Fruit fly (Drosophila melanogaster) Kc167 (cell line): ENCODE results near the gene glob3.

ENCODE experiments used
- Myc ChIP-seq: fragments of >200 bp; optimal IDR thresholded peaks from 2 replicates; lab custom pipeline; 2017; ENCODE audit warnings: missing external identifiers
- Sin3A ChIP-seq: fragments of >200 bp; optimal IDR thresholded peaks from 2 replicates; lab custom pipeline; 2018; ENCODE audit warnings: missing external identifiers
- h ChIP-seq: fragments of >200 bp; optimal IDR thresholded peaks from 3 replicates; lab custom pipeline; 2018; ENCODE audit warnings: missing external identifiers
- insv ChIP-seq: fragments of >200 bp; optimal IDR thresholded peaks from 3 replicates; lab custom pipeline; 2018; ENCODE audit warnings: missing external identifiers
- psq ChIP-seq: fragments of >200 bp; optimal IDR thresholded peaks from 2 replicates; lab custom pipeline; 2017; ENCODE audit warnings: missing external identifiers
- ttk ChIP-seq: sonication (Bioruptor generic); optimal IDR thresholded peaks from 2 replicates; lab custom pipeline; 2017; ENCODE audit warnings: missing external identifiers

The glob3 gene

DNA sequence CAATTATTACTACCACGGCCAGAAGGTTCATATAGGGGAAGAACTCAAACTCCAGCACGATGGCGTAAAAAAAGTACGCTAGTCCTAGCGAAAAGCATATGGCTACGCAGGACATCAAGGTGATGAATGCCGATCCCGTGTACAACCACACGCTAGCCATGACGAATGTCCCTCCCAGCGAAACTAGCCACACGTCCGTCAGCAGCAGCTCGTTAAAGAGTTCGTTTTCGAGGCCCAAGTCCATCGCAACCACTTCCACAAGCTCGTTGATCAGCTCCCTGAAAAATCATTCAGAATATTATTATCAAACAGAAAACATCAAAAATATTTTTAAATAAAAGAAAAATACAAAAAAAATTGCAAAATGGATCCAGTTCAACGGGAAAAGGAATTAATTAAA lies 23.2 kb downstream of the glob3 start, which contains the start of gene CG34287:
CG34287 (plus strand) TSS at position 301 of the 400 bp plus-strand sequence.
- TF ChIP-seq insv (lab: Kevin White, UChicago) (no peak), Sin3A (lab: Kevin White, UChicago) (no peak), h (lab: Kevin White, UChicago) (no peak), psq (lab: Kevin White, UChicago) (no peak), Myc (lab: Kevin White, UChicago) (no peak), ttk (lab: Kevin White, UChicago) (no peak)

DNA sequence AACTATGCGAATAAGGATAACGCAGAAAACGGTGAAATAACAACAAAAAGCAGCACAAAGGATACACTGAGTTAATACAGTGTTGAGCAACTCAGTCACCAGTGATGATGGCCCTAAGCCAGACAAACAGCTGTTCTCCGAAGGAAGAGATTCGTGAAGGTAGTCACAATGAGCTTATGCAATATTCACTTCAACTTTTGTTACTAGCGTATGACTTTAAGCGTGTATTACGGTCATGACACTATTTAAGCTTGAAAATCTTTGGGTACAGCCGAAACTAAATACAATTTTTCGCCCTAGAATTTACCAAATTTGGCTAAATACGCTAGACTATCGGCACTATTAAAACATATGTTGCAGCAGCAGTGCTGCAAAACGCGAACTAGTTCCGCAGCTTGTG lies 26.4 kb downstream of the glob3 start, which contains the start of the genes disp and ECSIT:
disp (minus strand) TSS at position 97 of the 400 bp plus-strand sequence.
ECSIT (plus strand) TSS at position 371 of the 400 bp plus-strand sequence.
- TF ChIP-seq ttk (lab: Kevin White, UChicago) (no peak), Sin3A (lab: Kevin White, UChicago) (no peak), Myc (lab: Kevin White, UChicago) (no peak), insv (lab: Kevin White, UChicago) (no peak), psq (lab: Kevin White, UChicago) (no peak), h (lab: Kevin White, UChicago) (no peak)

dm6 chr3R:5860736-5861217 lies 30.9 kb downstream of the glob3 start:
- TF ChIP-seq ttk (lab: Kevin White, UChicago), result no peak
- TF ChIP-seq insv (lab: Kevin White, UChicago), result no peak
- no peak for TF ChIP-seq psq (lab: Kevin White, UChicago)
- TF ChIP-seq h (lab: Kevin White, UChicago), result no peak

DNA sequence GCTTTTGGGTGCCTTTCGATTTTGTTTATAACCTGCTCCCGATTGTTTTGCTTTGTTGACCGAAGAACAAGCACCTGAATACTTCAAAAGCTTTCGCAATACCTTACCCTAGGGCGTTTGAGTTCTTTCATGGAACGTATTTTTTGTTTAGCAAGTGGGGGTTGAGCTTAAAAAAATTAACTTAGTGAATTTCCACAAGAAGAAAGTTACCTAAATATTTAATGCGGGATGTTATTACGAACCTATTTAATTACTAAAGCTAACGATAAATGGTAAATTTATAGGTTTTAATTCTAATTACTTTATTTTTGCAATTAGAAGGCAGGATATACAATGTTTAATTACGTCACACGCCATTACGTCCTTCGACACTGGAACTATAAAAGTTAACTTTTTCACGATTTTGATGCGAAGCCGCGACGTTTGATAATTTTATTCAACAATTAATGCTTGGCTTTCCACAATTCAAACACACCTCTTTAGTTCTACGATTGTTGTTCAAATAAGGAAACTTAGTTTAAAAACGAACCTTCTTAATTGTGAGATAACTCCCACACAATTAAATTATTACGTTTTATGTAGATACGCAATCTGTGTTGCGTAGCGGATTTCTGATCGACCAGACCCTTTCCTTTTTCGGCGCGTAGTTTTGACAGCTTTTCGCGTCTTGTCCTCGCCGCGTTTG lies 31.5 kb downstream of the glob3 start:
- TF ChIP-seq ttk (lab: Kevin White, UChicago), result no peak
- TF ChIP-seq insv (lab: Kevin White, UChicago), result no peak
- no peak for TF ChIP-seq h (lab: Kevin White, UChicago)
- no peak for TF ChIP-seq Sin3A (lab: Kevin White, UChicago)
- no peak for TF ChIP-seq psq (lab: Kevin White, UChicago)
- TF ChIP-seq Myc (lab: Kevin White, UChicago), result no peak

DNA sequence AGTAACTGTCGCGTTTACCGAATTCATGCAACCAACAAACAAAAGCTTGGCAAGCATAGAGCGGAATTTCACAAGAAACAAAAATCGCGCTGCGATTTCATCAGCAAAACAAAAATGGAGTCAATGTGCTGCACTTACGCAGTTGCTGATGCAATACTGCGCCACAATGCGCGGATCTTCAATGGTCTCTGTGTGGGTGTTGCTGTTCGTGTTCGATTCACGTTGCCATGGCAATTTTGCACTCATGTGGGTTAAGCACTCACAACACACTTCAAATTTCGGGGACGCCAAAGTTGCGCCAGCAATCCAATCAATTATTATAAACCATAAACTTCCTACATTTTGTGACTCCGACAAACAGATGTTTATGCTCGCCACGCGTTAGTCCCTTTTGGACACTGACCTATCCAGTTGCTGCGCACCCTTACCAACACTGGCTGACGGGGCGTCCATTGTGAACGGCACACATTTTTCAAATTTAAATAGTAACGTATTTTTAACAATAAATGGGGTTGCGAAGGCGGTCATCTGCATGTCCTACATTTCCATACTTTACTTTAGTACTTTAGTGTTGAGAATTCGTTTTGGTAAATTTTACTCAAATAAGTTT lies 32.3 kb downstream of the glob3 start, which contains the start of gene CG2017:
CG2017 (minus strand) TSS at position 374 of the 610 bp plus-strand sequence.
- TF ChIP-seq Sin3A (lab: Kevin White, UChicago) (no peak), insv (lab: Kevin White, UChicago) (no peak), h (lab: Kevin White, UChicago) (no peak), psq (lab: Kevin White, UChicago) (no peak), ttk (lab: Kevin White, UChicago) (no peak), Myc (lab: Kevin White, UChicago) (no peak)

dm6 chr3R:5871393-5871792 lies 41.5 kb downstream of the glob3 start:
- TF ChIP-seq psq (lab: Kevin White, UChicago) (no peak), Myc (lab: Kevin White, UChicago) (no peak), insv (lab: Kevin White, UChicago) (no peak), Sin3A (lab: Kevin White, UChicago) (no peak), h (lab: Kevin White, UChicago) (no peak), ttk (lab: Kevin White, UChicago) (no peak)

DNA sequence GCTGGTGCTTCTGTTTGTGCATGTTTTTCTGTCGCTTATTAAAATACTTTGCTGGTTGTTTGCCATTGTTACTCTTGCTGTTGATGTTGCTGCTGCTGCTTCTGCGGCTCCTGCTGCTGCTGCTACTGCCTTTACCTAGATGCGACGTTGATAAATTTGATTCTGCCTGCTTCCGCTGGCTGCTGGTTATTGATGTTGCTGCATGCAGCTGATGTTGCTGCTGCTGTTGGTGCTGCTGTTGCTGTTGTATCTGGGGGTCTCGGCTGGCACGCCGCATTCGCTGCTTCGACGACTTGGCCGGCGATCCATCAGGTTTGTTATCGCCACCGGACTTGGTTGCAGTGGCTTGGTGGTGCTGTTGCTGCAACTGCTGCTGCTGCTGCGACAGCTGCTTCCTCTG lies 47.5 kb downstream of the glob3 start:
- TF ChIP-seq ttk (lab: Kevin White, UChicago), result no peak
- TF ChIP-seq h (lab: Kevin White, UChicago), result no peak
- no peak for TF ChIP-seq psq (lab: Kevin White, UChicago)
- no peak for TF ChIP-seq insv (lab: Kevin White, UChicago)
- TF ChIP-seq Sin3A (lab: Kevin White, UChicago), result no peak
- TF ChIP-seq Myc (lab: Kevin White, UChicago), result no peak

- TF ChIP-seq ttk (lab: Kevin White, UChicago) (no peak), psq (lab: Kevin White, UChicago) (no peak), Sin3A (lab: Kevin White, UChicago) (no peak), insv (lab: Kevin White, UChicago) (no peak), Myc (lab: Kevin White, UChicago) (no peak), h (lab: Kevin White, UChicago) (no peak)
Observed at dm6 chr3R:5881308-5881707, 51.4 kb downstream of the glob3 start.
